Worm (Caenorhabditis elegans) whole organism, L3 larva: ENCODE results near the gene Y43D4A.5.

Experiments used
- aly-2 ChIP-seq: fragments of 150-350 bp; optimal IDR thresholded peaks from 2 replicates; lab custom pipeline; 2014; ENCODE audit warnings: missing biosample characterization, missing genetic modification characterization
- daf-12 ChIP-seq: fragments of 150-350 bp; optimal IDR thresholded peaks from 2 replicates; lab custom pipeline; 2014; ENCODE audit warnings: missing biosample characterization, missing genetic modification reagents, missing genetic modification characterization
- egl-27 ChIP-seq: sonication (generic microtip); optimal IDR thresholded peaks from 4 replicates; lab custom pipeline; 2017; ENCODE audit warnings: missing biosample characterization, missing genetic modification reagents, missing genetic modification characterization
- elt-2 ChIP-seq: sonication (generic microtip); optimal IDR thresholded peaks from 2 replicates; lab custom pipeline; 2016; ENCODE audit warnings: missing genetic modification reagents, mild to moderate bottlenecking, missing genetic modification characterization, missing compliant biosample characterization
- fkh-10 ChIP-seq: sonication (generic microtip); optimal IDR thresholded peaks from 2 replicates; lab custom pipeline; 2017; ENCODE audit warnings: missing biosample characterization, missing genetic modification reagents, missing genetic modification characterization
- jun-1 ChIP-seq: fragments of 150-350 bp; optimal IDR thresholded peaks from 2 replicates; lab custom pipeline; 2014; ENCODE audit warnings: missing biosample characterization, missing genetic modification reagents, missing genetic modification characterization
- lsy-12 ChIP-seq: sonication (generic microtip); optimal IDR thresholded peaks from 2 replicates; lab custom pipeline; 2016; ENCODE audit warnings: mild to moderate bottlenecking, missing genetic modification characterization, missing compliant biosample characterization
- nhr-28 ChIP-seq: fragments of 150-350 bp; optimal IDR thresholded peaks from 2 replicates; lab custom pipeline; 2014; ENCODE audit warnings: missing biosample characterization, missing genetic modification characterization
- nhr-77 ChIP-seq: fragments of 150-350 bp; optimal IDR thresholded peaks from 2 replicates; lab custom pipeline; 2014; ENCODE audit warnings: missing biosample characterization, missing genetic modification characterization
- pqm-1 ChIP-seq: fragments of 150-350 bp; optimal IDR thresholded peaks from 2 replicates; lab custom pipeline; 2017; ENCODE audit warnings: missing biosample characterization, missing genetic modification characterization, inconsistent platforms
- skn-1 ChIP-seq: fragments of 150-350 bp; optimal IDR thresholded peaks from 2 replicates; lab custom pipeline; 2014; ENCODE audit warnings: missing biosample characterization, missing genetic modification characterization
- unc-62 ChIP-seq: fragments of 150-350 bp; sonication (generic microtip); optimal IDR thresholded peaks from 4 replicates; lab custom pipeline; 2014; ENCODE audit warnings: missing biosample characterization, missing genetic modification reagents, missing genetic modification characterization

The Y43D4A.5 gene

DNA sequence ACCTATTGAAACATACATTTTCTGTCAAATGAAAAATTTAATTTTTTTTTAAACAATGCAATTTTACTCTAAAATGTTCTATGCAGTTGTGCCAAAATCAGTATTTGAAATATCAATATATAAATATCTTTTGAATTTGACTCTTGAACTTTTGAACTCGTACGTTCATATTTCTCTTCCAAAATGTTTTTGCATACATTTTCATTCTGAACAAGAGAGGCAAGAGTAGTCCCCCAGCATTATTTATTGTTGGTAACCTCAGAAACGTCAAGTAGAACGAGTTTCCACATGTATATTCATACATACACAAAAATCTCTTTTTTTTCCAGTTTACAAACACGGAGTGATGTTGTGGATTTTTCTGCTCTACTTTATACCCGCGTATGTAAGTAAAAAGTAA is 55.8 kb downstream of the Y43D4A.5 start, which contains the start of gene clec-194:
clec-194 (plus strand) TSS at position 301 of the 400 bp plus-strand sequence.
- TF ChIP-seq unc-62 (GFP tag; lab: Kevin White, UChicago) (no peak), elt-2 (no peak), skn-1 (tag; lab: Kevin White, UChicago) (no peak), fkh-10 (no peak), aly-2 (no peak), nhr-77 (tag; lab: Kevin White, UChicago) (no peak), pqm-1 (tag; lab: Kevin White, UChicago) (no peak), lsy-12 (tag; lab: Kevin White, UChicago) (no peak), nhr-28 (tag; lab: Kevin White, UChicago) (no peak), jun-1 (tag; lab: Kevin White, UChicago) (no peak), daf-12 (no peak), egl-27 (tag; lab: Kevin White, UChicago) (no peak)
